Fruit fly (Drosophila melanogaster) Kc167 (cell line): ENCODE results near the gene Nedd8.

Experiments
- Myc ChIP-seq: fragments of >200 bp; optimal IDR thresholded peaks from 2 replicates; lab custom pipeline; 2017; ENCODE audit warnings: missing external identifiers
- Sin3A ChIP-seq: fragments of >200 bp; optimal IDR thresholded peaks from 2 replicates; lab custom pipeline; 2018; ENCODE audit warnings: missing external identifiers
- h ChIP-seq: fragments of >200 bp; optimal IDR thresholded peaks from 3 replicates; lab custom pipeline; 2018; ENCODE audit warnings: missing external identifiers
- insv ChIP-seq: fragments of >200 bp; optimal IDR thresholded peaks from 3 replicates; lab custom pipeline; 2018; ENCODE audit warnings: missing external identifiers
- psq ChIP-seq: fragments of >200 bp; optimal IDR thresholded peaks from 2 replicates; lab custom pipeline; 2017; ENCODE audit warnings: missing external identifiers
- ttk ChIP-seq: sonication (Bioruptor generic); optimal IDR thresholded peaks from 2 replicates; lab custom pipeline; 2017; ENCODE audit warnings: missing external identifiers

The Nedd8 gene

DNA sequence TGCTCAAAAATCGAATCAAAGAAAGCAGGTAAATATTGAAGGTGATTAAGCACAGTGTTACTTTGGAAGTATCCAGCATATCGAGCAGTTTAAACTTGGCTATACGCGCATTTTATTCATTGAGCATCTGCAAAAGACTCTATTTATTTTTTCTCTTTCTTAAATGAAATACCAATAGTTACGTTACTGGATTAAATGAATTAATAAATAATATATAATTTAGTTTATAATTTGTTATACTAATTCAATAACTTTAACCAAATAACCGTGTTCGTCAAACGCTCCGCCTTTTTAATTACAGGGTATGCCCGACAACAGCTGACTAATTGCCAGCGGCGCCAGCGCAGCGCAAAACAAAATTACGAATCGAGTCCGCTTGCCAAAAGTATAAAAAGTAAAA is 15.2 kb upstream of the Nedd8 start:
- TF ChIP-seq h (lab: Kevin White, UChicago), result no peak
- TF ChIP-seq Sin3A, result no peak
- no peak for TF ChIP-seq psq (lab: Kevin White, UChicago)
- TF ChIP-seq ttk, result no peak
- no peak for TF ChIP-seq Myc (lab: Kevin White, UChicago)
- TF ChIP-seq insv (lab: Kevin White, UChicago), result no peak

DNA sequence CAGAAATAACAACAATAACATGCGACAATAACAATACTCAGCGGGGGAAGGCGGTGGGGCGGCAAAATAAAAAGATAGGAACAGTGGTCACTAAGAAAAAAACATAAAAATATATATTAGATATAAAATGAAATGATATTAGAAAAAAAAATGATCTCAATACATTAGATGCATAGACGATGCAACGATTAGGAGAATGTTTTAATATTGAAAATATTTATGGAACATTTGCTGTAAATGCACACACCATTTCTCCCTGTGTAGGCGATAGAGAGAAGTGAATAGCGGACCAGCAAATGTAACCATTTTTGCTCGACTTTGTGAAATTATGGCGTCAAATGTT is 14.5 kb upstream of the Nedd8 start:
- TF ChIP-seq psq (lab: Kevin White, UChicago) (no peak), ttk (no peak)

DNA sequence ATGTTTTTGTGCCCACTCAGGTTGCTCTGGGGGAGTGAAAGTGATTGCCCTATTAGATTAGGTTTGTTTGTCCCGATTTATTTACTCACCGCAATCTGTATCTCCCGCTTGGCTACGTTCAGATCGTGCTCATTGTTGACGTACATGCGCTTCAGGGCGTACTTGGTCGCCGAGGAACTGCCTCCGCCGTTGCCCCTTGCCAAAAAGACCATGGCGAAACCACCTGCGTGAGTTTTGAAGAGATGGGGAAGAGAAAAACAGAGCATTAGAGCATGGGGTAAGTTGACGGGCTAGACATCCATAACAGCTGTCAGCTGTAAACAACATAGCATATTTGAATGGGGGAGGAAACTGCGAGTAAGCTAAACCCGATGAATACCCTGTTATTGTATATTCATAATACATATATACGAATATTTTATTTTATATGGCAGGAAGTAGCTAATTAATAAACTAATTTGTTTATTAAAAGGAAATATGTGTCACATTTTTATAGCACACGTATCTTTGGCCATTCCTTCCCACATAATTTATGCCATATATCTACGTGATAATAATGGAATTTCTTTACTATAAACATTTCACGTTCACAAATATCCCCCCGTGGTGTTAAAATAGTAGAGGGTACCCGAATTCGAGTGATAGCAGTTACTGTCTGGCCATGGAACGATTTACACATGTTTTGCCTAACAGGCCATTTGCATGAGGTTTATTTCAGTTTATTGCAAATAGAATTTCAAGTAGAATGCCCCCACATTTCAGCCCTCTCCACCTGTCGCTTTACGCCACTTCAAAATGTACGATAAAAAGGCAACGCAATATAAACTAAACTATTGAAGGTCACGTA is 14.0 kb upstream of the Nedd8 start:
- no peak for TF ChIP-seq ttk
- TF ChIP-seq h (lab: Kevin White, UChicago), result no peak
- TF ChIP-seq insv (lab: Kevin White, UChicago), result no peak
- TF ChIP-seq Myc (lab: Kevin White, UChicago), result no peak
- TF ChIP-seq Sin3A, result no peak
- TF ChIP-seq psq (lab: Kevin White, UChicago), result no peak

DNA sequence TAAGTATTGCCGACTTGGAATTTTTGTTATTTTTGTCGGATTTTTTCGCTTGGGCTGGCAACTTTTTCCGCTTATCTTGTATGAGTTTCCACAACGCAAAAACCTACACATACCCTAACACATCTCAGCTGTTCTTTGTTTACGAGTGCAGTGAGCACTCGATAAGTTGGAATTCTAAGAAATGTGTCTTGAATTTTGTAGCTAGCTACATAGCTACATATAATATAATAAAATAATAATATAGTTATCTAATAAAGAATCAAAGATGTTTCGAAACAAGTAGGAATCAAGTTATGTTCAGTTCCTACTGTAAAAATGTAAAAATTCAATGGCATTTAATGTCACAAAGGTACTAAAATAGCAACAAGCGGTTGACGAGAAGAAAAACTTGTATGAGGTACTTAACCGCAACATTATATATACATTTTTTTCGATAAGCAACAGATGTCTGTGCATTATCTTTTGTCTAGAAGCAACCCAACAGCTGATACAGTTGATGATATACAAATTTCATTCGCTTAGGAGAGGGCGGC is 5.6 kb upstream of the Nedd8 start, which contains the start of gene Bhmt:
Gene Bhmt (minus strand): TSS at position 170 of the 533 bp plus-strand sequence.
- TF ChIP-seq h (lab: Kevin White, UChicago), result no peak
- TF ChIP-seq Sin3A, result no peak
- no peak for TF ChIP-seq psq (lab: Kevin White, UChicago)
- no peak for TF ChIP-seq insv (lab: Kevin White, UChicago)
- no peak for TF ChIP-seq Myc (lab: Kevin White, UChicago)
- no peak for TF ChIP-seq ttk

DNA sequence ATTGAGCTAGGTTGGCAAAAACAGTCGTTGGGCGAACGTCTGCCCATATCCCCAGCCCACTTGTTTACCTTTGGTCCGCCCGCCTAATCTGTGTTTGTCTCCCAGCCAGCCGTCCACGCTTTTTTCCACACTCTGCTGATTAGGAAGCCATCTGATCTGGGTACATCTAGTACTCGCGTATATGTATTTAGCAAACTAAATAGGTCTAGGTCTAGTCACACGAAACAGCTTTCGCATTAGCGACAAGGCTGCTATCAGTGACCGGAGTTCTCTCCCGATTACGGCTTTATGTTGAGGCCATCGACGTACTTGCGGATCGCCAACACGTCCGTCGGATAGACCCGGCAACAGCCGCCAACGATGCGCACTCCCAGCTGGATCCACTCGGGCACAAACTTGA is 4.0 kb upstream of the Nedd8 start:
- TF ChIP-seq h (lab: Kevin White, UChicago) (no peak), insv (lab: Kevin White, UChicago) (no peak), psq (lab: Kevin White, UChicago) (no peak), Sin3A (no peak), Myc (lab: Kevin White, UChicago) (no peak), ttk (no peak)

DNA sequence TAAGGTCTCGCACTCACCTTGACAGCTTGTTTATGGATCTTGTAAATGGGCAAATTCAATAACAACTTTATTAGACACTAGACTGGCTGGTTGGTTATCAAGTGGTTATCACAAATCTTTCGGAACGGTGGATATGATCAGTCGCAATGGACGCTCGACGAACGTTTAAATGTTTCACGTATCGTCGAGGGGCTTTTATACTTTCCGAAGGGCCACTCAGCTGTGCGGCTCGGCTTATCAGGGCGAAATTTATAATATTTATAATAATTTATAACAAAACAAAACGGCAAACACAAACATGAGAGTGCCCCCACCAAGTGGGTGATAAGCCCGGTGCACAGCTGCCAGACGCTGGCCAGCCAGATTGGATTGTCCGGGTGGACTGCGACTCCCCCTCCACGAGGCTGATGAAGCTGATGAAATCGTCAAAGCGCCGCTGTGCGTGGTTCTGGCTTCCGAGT is 2.6 kb upstream of the Nedd8 start, which contains the start of gene CG10621:
Gene CG10621 (minus strand): TSS at position 177 of the 461 bp plus-strand sequence.
- TF ChIP-seq insv (lab: Kevin White, UChicago), result no peak
- TF ChIP-seq ttk, result no peak
- TF ChIP-seq psq (lab: Kevin White, UChicago), result no peak
- TF ChIP-seq Sin3A, result no peak
- TF ChIP-seq Myc (lab: Kevin White, UChicago), result no peak
- TF ChIP-seq h (lab: Kevin White, UChicago), result no peak

DNA sequence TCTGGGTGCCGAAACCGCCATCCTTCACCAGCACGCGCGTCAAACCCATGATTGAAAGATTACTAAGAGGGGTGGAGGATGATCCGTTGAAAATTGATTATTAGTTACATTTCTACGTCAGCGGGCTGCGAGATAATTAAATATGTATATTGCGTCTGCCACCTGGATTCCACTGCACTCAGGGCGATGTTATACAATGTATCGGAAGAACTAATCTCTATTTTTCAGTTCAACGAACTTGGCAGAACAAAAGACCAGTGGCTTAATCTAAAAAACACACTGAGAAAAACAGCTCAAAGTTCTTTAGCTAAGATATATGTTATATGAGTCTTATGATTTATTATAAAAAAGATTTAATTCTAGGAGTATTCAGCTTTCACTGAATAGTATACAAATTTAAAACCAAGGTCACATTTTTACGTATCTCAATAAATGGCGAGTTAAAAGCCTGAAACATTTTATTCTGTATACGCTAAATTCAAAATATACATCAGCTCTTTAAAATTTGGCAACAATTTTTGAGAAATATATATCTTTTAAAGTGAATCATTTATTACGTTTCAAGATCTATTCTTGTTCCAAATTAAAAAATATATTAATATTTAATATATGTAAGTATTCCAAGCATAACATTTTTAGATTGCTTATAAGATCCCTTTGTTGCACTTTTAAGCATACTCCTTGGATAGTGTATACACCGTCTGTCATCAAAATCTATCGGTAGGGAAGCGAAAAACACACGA is 2.0 kb upstream of the Nedd8 start:
- TF ChIP-seq ttk, result no peak
- no peak for TF ChIP-seq h (lab: Kevin White, UChicago)
- TF ChIP-seq Sin3A, result no peak
- no peak for TF ChIP-seq psq (lab: Kevin White, UChicago)
- no peak for TF ChIP-seq insv (lab: Kevin White, UChicago)
- no peak for TF ChIP-seq Myc (lab: Kevin White, UChicago)

DNA sequence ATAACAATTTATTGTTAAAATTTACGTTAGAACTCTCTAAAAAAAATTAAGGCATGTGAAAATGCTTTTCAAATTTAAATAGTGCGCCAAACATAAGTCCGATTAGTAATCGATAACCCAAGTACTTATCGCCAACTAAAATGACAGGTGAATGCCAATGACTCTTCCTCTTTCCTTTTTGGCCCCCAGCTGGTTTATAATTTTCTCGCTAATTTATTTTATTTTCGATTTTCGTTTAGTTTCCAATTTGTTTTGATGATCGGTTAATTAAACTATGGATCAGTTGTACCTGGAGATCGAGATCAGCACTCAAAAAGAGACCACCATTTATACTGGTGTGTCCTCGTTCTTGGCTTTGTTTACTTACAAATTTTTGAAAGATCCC is 2.9 kb downstream of the Nedd8 start, which contains the start of gene CG10428:
Gene CG10428 (plus strand): TSS at position 161 of the 385 bp plus-strand sequence.
- no peak for TF ChIP-seq Sin3A
- no peak for TF ChIP-seq psq (lab: Kevin White, UChicago)
- TF ChIP-seq h (lab: Kevin White, UChicago), result no peak

DNA sequence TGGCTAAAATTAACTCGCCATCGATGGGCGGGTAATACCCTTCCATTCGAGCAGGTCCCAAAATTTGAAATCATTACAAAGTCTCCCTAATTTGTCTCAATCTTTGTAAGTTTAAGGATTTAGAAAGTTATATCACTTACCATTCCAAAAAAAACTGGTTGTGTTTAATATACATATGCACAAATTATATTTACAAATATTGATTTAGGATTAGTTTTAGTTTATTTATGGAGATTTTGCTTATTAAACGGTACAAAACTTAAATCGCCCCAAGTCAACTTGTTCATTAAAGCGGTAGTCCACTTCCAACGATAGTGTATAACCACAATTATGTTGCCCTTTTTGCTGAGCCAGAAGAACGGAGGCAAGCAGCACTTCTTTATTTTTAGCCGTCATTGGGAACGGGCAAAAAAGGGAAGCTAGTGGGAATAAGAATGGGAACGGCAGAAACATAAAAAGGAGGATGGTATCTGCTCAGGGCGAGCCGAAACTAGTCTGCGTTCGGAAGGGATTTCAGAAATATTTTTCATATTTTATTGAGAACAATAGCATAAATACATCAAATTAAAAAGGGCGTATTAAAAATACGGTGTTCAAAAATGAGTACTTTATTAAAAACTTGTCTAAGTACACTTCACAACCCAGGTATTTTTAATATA is 3.4 kb downstream of the Nedd8 start:
- TF ChIP-seq h (lab: Kevin White, UChicago), result no peak
- TF ChIP-seq Myc (lab: Kevin White, UChicago), result no peak
- TF ChIP-seq Sin3A, result no peak
- no peak for TF ChIP-seq psq (lab: Kevin White, UChicago)
- no peak for TF ChIP-seq ttk
- TF ChIP-seq insv (lab: Kevin White, UChicago), result no peak

DNA sequence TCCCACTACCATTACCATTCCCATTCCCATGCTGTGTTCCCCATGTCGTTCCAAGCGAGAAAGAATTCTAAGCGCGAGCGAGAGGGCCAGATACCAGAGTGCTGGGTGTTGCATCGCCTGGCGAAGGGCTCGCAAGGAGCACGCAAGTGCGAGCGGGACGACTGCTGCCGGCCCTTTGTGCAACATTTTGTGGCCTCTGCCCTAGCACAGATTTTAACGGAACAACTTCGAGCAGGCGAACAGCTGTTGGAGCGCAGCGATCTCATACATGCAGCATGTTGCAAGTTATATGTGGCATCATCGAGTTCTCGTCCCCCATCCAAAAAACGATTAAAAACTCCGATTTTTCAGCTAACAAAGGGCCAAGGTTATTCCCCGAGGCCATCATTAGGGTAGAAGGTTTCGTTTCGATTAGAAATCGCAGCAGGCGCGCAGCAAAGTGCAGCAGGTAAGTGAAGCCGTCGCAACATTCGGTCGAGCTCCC is 4.1 kb downstream of the Nedd8 start:
- TF ChIP-seq insv (lab: Kevin White, UChicago), result no peak
- no peak for TF ChIP-seq h (lab: Kevin White, UChicago)
- TF ChIP-seq Sin3A, result no peak
- TF ChIP-seq psq (lab: Kevin White, UChicago), result no peak
- TF ChIP-seq Myc (lab: Kevin White, UChicago), result no peak
- TF ChIP-seq ttk, result no peak

DNA sequence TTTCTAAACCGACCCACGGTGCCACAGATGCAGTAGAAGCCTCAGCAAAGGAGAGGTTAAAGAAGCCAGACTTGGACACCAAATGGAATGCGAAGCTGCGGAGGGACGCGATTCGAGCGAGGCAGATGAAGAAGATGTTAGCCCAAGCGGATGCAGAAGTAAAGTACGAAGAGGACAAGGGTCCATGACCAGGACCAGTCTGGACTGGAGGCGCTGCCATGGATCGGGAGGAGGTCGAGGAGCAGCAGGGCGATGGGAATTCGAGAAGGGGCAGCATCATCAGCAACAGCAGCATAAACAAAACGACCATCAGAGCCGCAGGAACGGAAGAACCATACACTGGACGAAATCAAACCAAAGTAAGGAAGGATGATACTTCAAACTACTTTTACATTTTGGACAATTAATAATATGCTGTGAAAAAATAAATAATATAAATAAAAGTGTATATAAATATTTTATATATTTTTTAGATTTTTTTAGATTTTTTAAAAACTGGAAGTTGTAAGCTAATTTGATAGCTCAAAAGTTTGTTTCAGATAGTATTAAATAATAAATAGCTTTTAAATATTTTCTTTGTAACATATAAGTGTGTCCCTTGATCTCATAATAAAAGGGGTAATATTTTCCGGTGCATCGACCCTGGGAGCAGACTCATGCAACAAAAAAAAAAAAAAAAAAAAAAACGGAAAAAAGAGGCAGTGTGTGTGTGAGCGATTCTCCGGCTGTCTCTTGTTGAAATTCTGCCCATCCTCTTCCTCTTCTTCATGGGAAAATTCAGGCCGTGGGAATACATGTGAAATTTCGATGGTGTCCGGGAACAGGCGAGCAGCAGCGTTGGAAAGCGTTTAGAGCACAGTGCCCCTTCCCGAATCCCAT is 4.8 kb downstream of the Nedd8 start:
- TF ChIP-seq psq (lab: Kevin White, UChicago) (no peak), Myc (lab: Kevin White, UChicago) (no peak), ttk (no peak), h (lab: Kevin White, UChicago) (no peak), Sin3A (no peak), insv (lab: Kevin White, UChicago) (no peak)
